Worm (Caenorhabditis elegans): ENCODE data around the gene K09B11.5.

Gene K09B11.5

ce11 chrIV:13396375-13396774, 37.4 kb downstream of the K09B11.5 start (continued):
- no peak for TF ChIP-seq zag-1 (tag; optimal IDR thresholded peaks at IDR 0.05)

DNA sequence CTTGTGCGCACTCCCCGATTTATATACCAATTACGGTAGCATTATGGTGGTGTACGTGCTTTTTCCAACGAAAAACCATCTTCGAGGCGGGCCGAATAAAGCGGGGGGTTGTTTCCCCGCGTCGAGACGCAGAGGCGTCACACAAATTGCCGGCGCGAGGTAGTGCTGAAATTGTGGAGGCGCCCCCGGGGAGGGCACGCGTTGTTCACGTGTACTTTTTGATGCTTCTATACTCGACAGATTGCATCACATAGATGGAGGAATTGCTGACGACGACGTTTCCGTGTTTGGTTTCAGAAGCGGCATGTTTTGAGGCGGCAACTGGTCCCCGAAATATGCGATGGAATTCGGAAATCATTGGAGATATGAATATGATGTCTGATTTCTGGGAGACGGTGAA, 38.5 kb downstream of the K09B11.5 start:
- TF ChIP-seq nhr-129 (tag; optimal IDR thresholded peaks at IDR 0.05) (peak; percentile 100), nhr-237 (tag; optimal IDR thresholded peaks at IDR 0.05) (no peak), lsy-2 (tag; optimal IDR thresholded peaks at IDR 0.05) (peak in 1 of 2 experiments; percentile 85), ceh-82 (tag; optimal IDR thresholded peaks at IDR 0.05) (no peak), unc-55 (GFP tag; optimal IDR thresholded peaks at IDR 0.05) (peak; percentile 86), alr-1 (tag; optimal IDR thresholded peaks at IDR 0.05) (no peak), F13H6.1 (tag; optimal IDR thresholded peaks at IDR 0.05) (peak; percentile 91), C34F6.9 (tag; optimal IDR thresholded peaks at IDR 0.05) (peak; percentile 87), R02D3.7 (tag; optimal IDR thresholded peaks at IDR 0.05) (no peak), mab-5 (tag; optimal IDR thresholded peaks at IDR 0.05) (no peak), nhr-6 (tag; optimal IDR thresholded peaks at IDR 0.05) (peak; percentile 31), ztf-1 (GFP tag; conservative IDR thresholded peaks at IDR 0.05) (no peak), crh-2 (tag; optimal IDR thresholded peaks at IDR 0.05) (peak; percentile 89), mbf-1 (tag; optimal IDR thresholded peaks at IDR 0.05) (no peak), elt-1 (tag; optimal IDR thresholded peaks at IDR 0.05) (no peak), nhr-25 (tag; optimal IDR thresholded peaks at IDR 0.05) (peak; percentile 91), snpc-4 (tag; optimal IDR thresholded peaks at IDR 0.05) (peak; percentile 31), nhr-23 (tag; optimal IDR thresholded peaks at IDR 0.05) (no peak), nhr-77 (tag; optimal IDR thresholded peaks at IDR 0.05) (no peak), sma-3 (GFP tag; optimal IDR thresholded peaks at IDR 0.05) (peak; percentile 97), mdl-1 (tag; optimal IDR thresholded peaks at IDR 0.05) (peak; percentile 73 to 91), elt-3 (tag; optimal IDR thresholded peaks at IDR 0.05) (no peak), egl-27 (tag; optimal IDR thresholded peaks at IDR 0.05) (peak; percentile 94), nhr-12 (tag; optimal IDR thresholded peaks at IDR 0.05) (no peak), Y55F3AM.14 (GFP tag; optimal IDR thresholded peaks at IDR 0.05) (peak; percentile 85), blmp-1 (tag; optimal IDR thresholded peaks at IDR 0.05; ENCODE audit: insufficient read depth) (peak; percentile 60), nhr-11 (tag; optimal IDR thresholded peaks at IDR 0.05) (no peak), nhr-10 (tag; optimal IDR thresholded peaks at IDR 0.05) (no peak), unc-62 (GFP tag; optimal IDR thresholded peaks at IDR 0.05) (no peak), lin-13 (GFP tag; optimal IDR thresholded peaks at IDR 0.05) (peak; percentile 76), gmeb-1 (tag; optimal IDR thresholded peaks at IDR 0.05) (peak; percentile 69), lin-11 (tag; optimal IDR thresholded peaks at IDR 0.05) (peak; percentile 70), sem-4 (tag; optimal IDR thresholded peaks at IDR 0.05) (peak; percentile 83), dmd-4 (tag; optimal IDR thresholded peaks at IDR 0.05) (no peak), zag-1 (tag; optimal IDR thresholded peaks at IDR 0.05) (peak; percentile 69), ztf-4 (tag; optimal IDR thresholded peaks at IDR 0.05) (no peak), ztf-11 (tag; optimal IDR thresholded peaks at IDR 0.05) (no peak), lin-39 (tag; optimal IDR thresholded peaks at IDR 0.05) (no peak), aly-2 (tag; optimal IDR thresholded peaks at IDR 0.05) (no peak), unc-39 (tag; optimal IDR thresholded peaks at IDR 0.05) (no peak), ama-1 (optimal IDR thresholded peaks at IDR 0.05) (no peak), fos-1 (tag; optimal IDR thresholded peaks at IDR 0.05) (peak; percentile 81), ceh-16 (tag; optimal IDR thresholded peaks at IDR 0.05) (peak; percentile 9), peb-1 (tag; optimal IDR thresholded peaks at IDR 0.05) (no peak), sma-9 (GFP tag; optimal IDR thresholded peaks at IDR 0.05) (peak; percentile 99), sma-9 (tag; optimal IDR thresholded peaks at IDR 0.05) (peak; percentile 33), ZK546.5 (tag; optimal IDR thresholded peaks at IDR 0.05) (no peak), skn-1 (tag; optimal IDR thresholded peaks at IDR 0.05) (no peak), nhr-21 (tag; optimal IDR thresholded peaks at IDR 0.05) (peak; percentile 93)

Data from whole organism, L2 larva.